Fruit fly (Drosophila melanogaster): Measurements from ENCODE around the gene CG42824.
A peak's percentile ranks its signal among the peaks of the same experiment; 100 is the strongest.

Gene CG42824

DNA sequence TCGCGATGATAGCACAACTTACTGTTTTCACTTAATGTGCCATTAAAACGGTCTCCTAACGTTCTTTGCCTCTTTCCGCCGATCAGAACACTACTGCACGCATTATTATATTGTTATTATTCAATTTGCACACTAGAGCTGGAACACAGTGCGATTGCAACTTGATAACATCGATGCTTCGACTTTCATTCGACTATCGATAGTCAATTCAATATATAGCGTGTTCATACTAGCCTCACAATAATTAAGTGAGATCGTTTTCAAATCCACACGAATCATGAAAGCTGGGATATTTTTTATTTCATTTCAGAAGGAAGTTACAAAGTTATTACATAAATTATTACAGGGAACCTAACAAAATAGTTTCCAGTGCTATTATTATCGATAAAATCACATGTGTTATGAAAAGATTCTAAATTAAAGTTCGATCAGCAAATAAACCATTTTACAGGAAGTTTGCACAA, 5.0 kb downstream of the CG42824 start:
- no peak for TF ChIP-seq dl (GFP tag; optimal IDR thresholded peaks at IDR 0.05; ENCODE audit: insufficient read depth in 1 of 2, partially characterized antibody in 2 of 2)
- peak; percentile 21 for TF ChIP-seq ey (GFP tag; optimal IDR thresholded peaks at IDR 0.05)
- peak; percentile 35 for TF ChIP-seq sv (GFP tag; optimal IDR thresholded peaks at IDR 0.05)
- TF ChIP-seq Jra (GFP tag; optimal IDR thresholded peaks at IDR 0.05): no peak
- no peak for TF ChIP-seq CG9705 (GFP tag; optimal IDR thresholded peaks at IDR 0.05)
- peak in 1 of 2 experiments; percentile 45 for TF ChIP-seq foxo (GFP tag; optimal IDR thresholded peaks at IDR 0.05)
- TF ChIP-seq Rel (GFP tag; optimal IDR thresholded peaks at IDR 0.05): no peak
- peak; percentile 29 for TF ChIP-seq Rel (tag; optimal IDR thresholded peaks at IDR 0.05)
- TF ChIP-seq fru (GFP tag; optimal IDR thresholded peaks at IDR 0.05): peak; percentile 45
- peak; percentile 35 for TF ChIP-seq woc (GFP tag; optimal IDR thresholded peaks at IDR 0.05)
- TF ChIP-seq usp (GFP tag; optimal IDR thresholded peaks at IDR 0.05): no peak
- TF ChIP-seq tai (GFP tag; optimal IDR thresholded peaks at IDR 0.05): peak; percentile 77
- TF ChIP-seq Hnf4 (GFP tag; optimal IDR thresholded peaks at IDR 0.05): peak; percentile 34
- peak; percentile 45 for TF ChIP-seq brk (GFP tag; optimal IDR thresholded peaks at IDR 0.05)
- TF ChIP-seq rgr (GFP tag; optimal IDR thresholded peaks at IDR 0.05): peak; percentile 35
- TF ChIP-seq dsf (GFP tag; optimal IDR thresholded peaks at IDR 0.05; ENCODE audit: borderline replicate concordance): peak; percentile 12
- TF ChIP-seq N (GFP tag; optimal IDR thresholded peaks at IDR 0.05): peak; percentile 89
- TF ChIP-seq h (GFP tag; optimal IDR thresholded peaks at IDR 0.05): peak; percentile 32
- TF ChIP-seq HLH106 (tag; optimal IDR thresholded peaks at IDR 0.05): peak; percentile 24

DNA sequence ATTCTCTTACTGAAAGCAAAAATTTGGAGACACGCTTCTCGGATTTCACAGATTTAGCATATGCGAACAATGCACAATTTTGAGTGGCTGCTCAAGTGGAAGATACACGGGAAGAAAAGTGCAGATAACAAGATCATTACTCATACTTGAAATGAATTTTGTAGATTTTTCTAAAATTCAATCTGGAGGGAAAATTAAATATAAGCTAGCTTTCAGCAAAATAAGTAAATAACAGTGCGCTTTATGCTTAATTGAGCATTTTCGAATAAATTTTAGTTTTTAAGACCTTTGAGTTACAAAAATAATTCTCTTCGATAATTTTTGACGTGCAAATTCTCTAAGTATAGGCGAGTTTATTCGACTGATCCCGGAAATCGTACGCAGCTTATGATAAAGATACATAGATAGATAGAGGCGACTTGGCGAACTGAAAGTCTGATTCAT, 5.6 kb downstream of the CG42824 start:
- TF ChIP-seq CG9705 (GFP tag; optimal IDR thresholded peaks at IDR 0.05) (peak; percentile 43), rgr (GFP tag; optimal IDR thresholded peaks at IDR 0.05) (peak; percentile 42), brk (GFP tag; optimal IDR thresholded peaks at IDR 0.05) (no peak), h (GFP tag; optimal IDR thresholded peaks at IDR 0.05) (peak; percentile 76), foxo (GFP tag; optimal IDR thresholded peaks at IDR 0.05) (peak in 1 of 2 experiments; percentile 73), sv (GFP tag; optimal IDR thresholded peaks at IDR 0.05) (no peak), fru (GFP tag; optimal IDR thresholded peaks at IDR 0.05) (peak; percentile 63), Mio (GFP tag; optimal IDR thresholded peaks at IDR 0.05) (no peak), Hr78 (GFP tag; optimal IDR thresholded peaks at IDR 0.05) (no peak), Sp1 (GFP tag; optimal IDR thresholded peaks at IDR 0.05) (peak; percentile 58), Vsx2 (GFP tag; optimal IDR thresholded peaks at IDR 0.05; ENCODE audit: partially characterized antibody) (no peak), CG32264 (GFP tag; optimal IDR thresholded peaks at IDR 0.05) (peak; percentile 43), woc (GFP tag; optimal IDR thresholded peaks at IDR 0.05) (peak; percentile 32), N (GFP tag; optimal IDR thresholded peaks at IDR 0.05) (no peak), Jra (GFP tag; optimal IDR thresholded peaks at IDR 0.05) (no peak), GATAd (GFP tag; optimal IDR thresholded peaks at IDR 0.05) (no peak), Abd-B (GFP tag; optimal IDR thresholded peaks at IDR 0.05) (no peak), Dif (GFP tag; optimal IDR thresholded peaks at IDR 0.05; ENCODE audit: partially characterized antibody) (no peak), lola (GFP tag; optimal IDR thresholded peaks at IDR 0.05) (no peak), br (GFP tag; optimal IDR thresholded peaks at IDR 0.05) (peak; percentile 54), ey (GFP tag; optimal IDR thresholded peaks at IDR 0.05) (peak; percentile 46), jim (GFP tag; optimal IDR thresholded peaks at IDR 0.05) (no peak), Myc (optimal IDR thresholded peaks at IDR 0.05) (no peak), Rel (GFP tag; optimal IDR thresholded peaks at IDR 0.05) (no peak), Rel (tag; optimal IDR thresholded peaks at IDR 0.05) (no peak), pan (optimal IDR thresholded peaks at IDR 0.05) (no peak), tai (GFP tag; optimal IDR thresholded peaks at IDR 0.05) (no peak), Dfd (GFP tag; optimal IDR thresholded peaks at IDR 0.05) (no peak), HLH106 (tag; optimal IDR thresholded peaks at IDR 0.05) (peak; percentile 71), CrebA (GFP tag; optimal IDR thresholded peaks at IDR 0.05; ENCODE audit: borderline replicate concordance) (no peak), dmrt93B (GFP tag; optimal IDR thresholded peaks at IDR 0.05) (peak; percentile 29), Hr83 (GFP tag; optimal IDR thresholded peaks at IDR 0.05; ENCODE audit: poor library complexity, severe bottlenecking) (no peak), usp (GFP tag; optimal IDR thresholded peaks at IDR 0.05) (no peak), dsf (GFP tag; optimal IDR thresholded peaks at IDR 0.05; ENCODE audit: borderline replicate concordance) (no peak), sage (GFP tag; optimal IDR thresholded peaks at IDR 0.05) (no peak), psq (GFP tag; optimal IDR thresholded peaks at IDR 0.05) (no peak), OdsH (GFP tag; optimal IDR thresholded peaks at IDR 0.05) (peak; percentile 56), Hnf4 (GFP tag; optimal IDR thresholded peaks at IDR 0.05) (peak; percentile 29), dl (GFP tag; optimal IDR thresholded peaks at IDR 0.05; ENCODE audit: insufficient read depth in 1 of 2, partially characterized antibody in 2 of 2) (no peak)
